Worm (Caenorhabditis elegans) whole organism, L4 larva: ENCODE results near the gene srx-134.

Experiments used
- D1046.2 ChIP-seq: fragments of 200-800 bp; sonication (Bioruptor generic); IDR thresholded peaks from 2 replicates; pipeline ENCODE4 v1.3.6; 2022; ENCODE audit warnings: missing genetic modification characterization, missing compliant biosample characterization
- F10B5.3 ChIP-seq: sonication (generic microtip); optimal IDR thresholded peaks from 2 replicates; lab custom pipeline; 2016; ENCODE audit warnings: mild to moderate bottlenecking, missing genetic modification characterization, missing compliant biosample characterization
- ZK337.2 ChIP-seq: fragments of 200-800 bp; sonication (Bioruptor generic); IDR thresholded peaks from 2 replicates; pipeline ENCODE4 v1.3.6; 2022; ENCODE audit warnings: missing genetic modification reagents, missing genetic modification characterization, missing compliant biosample characterization
- ZK546.5 ChIP-seq, 2 experiments: sonication (generic microtip); optimal IDR thresholded peaks; 2 replicates each; lab custom pipeline; 2017; ENCODE audit warnings: missing biosample characterization in 2 of 2, missing genetic modification characterization in 2 of 2
- arid-1 ChIP-seq: fragments of 200-800 bp; sonication (Bioruptor generic); conservative IDR thresholded peaks from 2 replicates; pipeline ENCODE4 v1.3.6; 2022; ENCODE audit warnings: missing genetic modification reagents, missing genetic modification characterization, missing compliant biosample characterization
- ceh-28 ChIP-seq: fragments of 150-350 bp; optimal IDR thresholded peaks from 2 replicates; lab custom pipeline; 2014; ENCODE audit warnings: missing biosample characterization, missing genetic modification reagents, missing genetic modification characterization
- ceh-32 ChIP-seq: sonication (generic microtip); optimal IDR thresholded peaks from 2 replicates; lab custom pipeline; 2016; ENCODE audit warnings: mild to moderate bottlenecking, missing genetic modification characterization, missing compliant biosample characterization; ENCODE audit not compliant: poor library complexity
- ceh-62 ChIP-seq: sonication (generic microtip); optimal IDR thresholded peaks from 2 replicates; lab custom pipeline; 2017; ENCODE audit warnings: missing biosample characterization, missing genetic modification characterization
- cey-2 ChIP-seq: sonication (generic microtip); optimal IDR thresholded peaks from 3 replicates; lab custom pipeline; 2017; ENCODE audit warnings: missing genetic modification characterization, mild to moderate bottlenecking, missing compliant biosample characterization, antibody characterized with exemption, borderline replicate concordance; ENCODE audit not compliant: insufficient read depth
- daf-19 ChIP-seq: fragments of 200-800 bp; sonication (Bioruptor generic); conservative IDR thresholded peaks from 2 replicates; pipeline ENCODE4 v1.3.6; 2022; ENCODE audit warnings: missing genetic modification characterization, missing compliant biosample characterization
- dmd-6 ChIP-seq: fragments of 200-800 bp; sonication (Bioruptor generic); IDR thresholded peaks from 2 replicates; pipeline ENCODE4 v1.3.6; 2022; ENCODE audit warnings: missing genetic modification reagents, missing genetic modification characterization, missing compliant biosample characterization
- dmd-8 ChIP-seq: fragments of 200-800 bp; sonication (Bioruptor generic); IDR thresholded peaks from 2 replicates; pipeline ENCODE4 v1.3.6; 2022; ENCODE audit warnings: missing genetic modification characterization, missing compliant biosample characterization
- dmd-9 ChIP-seq: fragments of 200-800 bp; sonication (Bioruptor generic); IDR thresholded peaks from 2 replicates; pipeline ENCODE4 v1.3.6; 2022; ENCODE audit warnings: missing genetic modification reagents, missing genetic modification characterization, missing compliant biosample characterization
- duxl-1 ChIP-seq: sonication (generic microtip); optimal IDR thresholded peaks from 2 replicates; lab custom pipeline; 2016; ENCODE audit warnings: mild to moderate bottlenecking, missing genetic modification characterization, moderate library complexity, missing compliant biosample characterization; ENCODE audit not compliant: poor library complexity
- dve-1 ChIP-seq: sonication (generic microtip); optimal IDR thresholded peaks from 2 replicates; lab custom pipeline; 2017; ENCODE audit warnings: antibody characterized with exemption, mild to moderate bottlenecking, missing genetic modification characterization, missing compliant biosample characterization; ENCODE audit not compliant: insufficient read depth
- egl-27 ChIP-seq: sonication (generic microtip); optimal IDR thresholded peaks from 3 replicates; lab custom pipeline; 2017; ENCODE audit warnings: missing biosample characterization, missing genetic modification reagents, missing genetic modification characterization
- fos-1 ChIP-seq: fragments of 150-350 bp; optimal IDR thresholded peaks from 2 replicates; lab custom pipeline; 2014; ENCODE audit warnings: missing biosample characterization, missing genetic modification characterization
- hif-1 ChIP-seq, 2 experiments: sonication (generic microtip); optimal IDR thresholded peaks; 2 replicates each; lab custom pipeline; 2016 to 2017; ENCODE audit warnings: missing compliant biosample characterization in 2 of 2, missing genetic modification characterization in 2 of 2, missing genetic modification reagents in 2 of 2, missing genotype in 2 of 2, mild to moderate bottlenecking in 1 of 2
- hlh-30 ChIP-seq: sonication (generic microtip); optimal IDR thresholded peaks from 2 replicates; lab custom pipeline; 2017; ENCODE audit warnings: antibody characterized with exemption, mild to moderate bottlenecking, missing genetic modification characterization, missing compliant biosample characterization; ENCODE audit not compliant: insufficient read depth
- lim-7 ChIP-seq: fragments of 200-800 bp; sonication (Bioruptor generic); IDR thresholded peaks from 2 replicates; pipeline ENCODE4 v1.3.6; 2022; ENCODE audit warnings: missing genetic modification characterization, missing compliant biosample characterization
- lsy-2 ChIP-seq, 2 experiments: fragments of 150-350 bp in 1 of 2; sonication (generic microtip) in 1 of 2; optimal IDR thresholded peaks; 2 replicates each; lab custom pipeline; 2014 to 2017; ENCODE audit warnings: missing biosample characterization in 2 of 2, missing genetic modification characterization in 2 of 2
- mep-1 ChIP-seq: fragments of 150-350 bp; sonication (generic microtip); optimal IDR thresholded peaks from 3 replicates; lab custom pipeline; 2014; ENCODE audit warnings: missing biosample characterization, missing genetic modification characterization
- mxl-2 ChIP-seq: fragments of 200-800 bp; sonication (Bioruptor generic); conservative IDR thresholded peaks from 2 replicates; pipeline ENCODE4 v1.3.6; 2022; ENCODE audit warnings: missing genetic modification reagents, missing genetic modification characterization, missing compliant biosample characterization
- mxl-3 ChIP-seq: fragments of 200-800 bp; sonication (Bioruptor generic); optimal IDR thresholded peaks from 2 replicates; lab custom pipeline; 2018; ENCODE audit warnings: mild to moderate bottlenecking, missing genetic modification characterization, missing compliant biosample characterization
- nhr-10 ChIP-seq: fragments of 150-350 bp; optimal IDR thresholded peaks from 2 replicates; lab custom pipeline; 2014; ENCODE audit warnings: missing biosample characterization, missing genetic modification characterization
- nhr-102 ChIP-seq: sonication (generic microtip); optimal IDR thresholded peaks from 2 replicates; lab custom pipeline; 2016; ENCODE audit warnings: mild to moderate bottlenecking, missing genetic modification characterization, moderate library complexity, missing compliant biosample characterization
- nhr-11 ChIP-seq: fragments of 150-350 bp; optimal IDR thresholded peaks from 2 replicates; lab custom pipeline; 2014; ENCODE audit warnings: missing biosample characterization, missing genetic modification characterization
- nhr-111 ChIP-seq: fragments of 200-800 bp; sonication (Bioruptor generic); optimal IDR thresholded peaks from 2 replicates; lab custom pipeline; 2018; ENCODE audit warnings: mild to moderate bottlenecking, missing genetic modification characterization, missing compliant biosample characterization
- nhr-237 ChIP-seq: sonication (generic microtip); optimal IDR thresholded peaks from 2 replicates; lab custom pipeline; 2017; ENCODE audit warnings: missing biosample characterization, missing genetic modification characterization
- nhr-28 ChIP-seq: fragments of 150-350 bp; optimal IDR thresholded peaks from 2 replicates; lab custom pipeline; 2014; ENCODE audit warnings: missing biosample characterization, missing genetic modification characterization
- nhr-77 ChIP-seq: fragments of 150-350 bp; optimal IDR thresholded peaks from 2 replicates; lab custom pipeline; 2014; ENCODE audit warnings: missing biosample characterization, missing genetic modification characterization
- pha-4 ChIP-seq, 2 experiments: fragments of 150-350 bp in 1 of 2; fragments of 200-800 bp in 1 of 2; sonication (Bioruptor generic) in 1 of 2; IDR thresholded peaks in 1 of 2; optimal IDR thresholded peaks in 1 of 2; 2 replicates each; pipeline versions ENCODE4 v1.3.6 to Lab custom; 2014 to 2022; ENCODE audit warnings: missing genetic modification characterization in 2 of 2, missing genetic modification reagents in 2 of 2, missing biosample characterization in 1 of 2, missing compliant biosample characterization in 1 of 2
- rbr-2 ChIP-seq: sonication (generic microtip); optimal IDR thresholded peaks from 2 replicates; lab custom pipeline; 2016; ENCODE audit warnings: missing genotype, missing genetic modification characterization, missing compliant biosample characterization
- tra-1 ChIP-seq: fragments of 200-800 bp; sonication (Bioruptor generic); IDR thresholded peaks from 2 replicates; pipeline ENCODE4 v1.3.6; 2022; ENCODE audit warnings: missing genetic modification reagents, missing genetic modification characterization, missing compliant biosample characterization
- unc-130 ChIP-seq: sonication (generic microtip); optimal IDR thresholded peaks from 2 replicates; lab custom pipeline; 2016; ENCODE audit warnings: missing genetic modification reagents, missing genetic modification characterization, missing compliant biosample characterization
- unc-39 ChIP-seq: sonication (generic microtip); optimal IDR thresholded peaks from 2 replicates; lab custom pipeline; 2017; ENCODE audit warnings: missing biosample characterization, missing genetic modification characterization
- unc-62 ChIP-seq, 3 experiments: fragments of 150-350 bp in 1 of 3; sonication (generic microtip); optimal IDR thresholded peaks in 2 of 3; peaks in 1 of 3; 1 replicate in 1 of 3; 2 replicates in 2 of 3; lab custom pipeline; 2014 to 2017; ENCODE audit warnings: missing biosample characterization in 3 of 3, missing genetic modification characterization in 3 of 3, missing genetic modification reagents in 3 of 3, missing genotype in 1 of 3
- zfp-2 ChIP-seq: sonication (generic microtip); optimal IDR thresholded peaks from 2 replicates; lab custom pipeline; 2016; ENCODE audit warnings: mild to moderate bottlenecking, missing genetic modification characterization, missing compliant biosample characterization
- zip-11 ChIP-seq: fragments of 200-800 bp; sonication (Bioruptor generic); IDR thresholded peaks from 2 replicates; pipeline ENCODE4 v1.3.6; 2022; ENCODE audit warnings: missing genetic modification characterization, missing compliant biosample characterization
- zip-2 ChIP-seq: fragments of 150-350 bp; optimal IDR thresholded peaks from 2 replicates; lab custom pipeline; 2014; ENCODE audit warnings: missing biosample characterization, missing genetic modification characterization
- ztf-7 ChIP-seq: fragments of 150-350 bp; optimal IDR thresholded peaks from 2 replicates; lab custom pipeline; 2014; ENCODE audit warnings: missing biosample characterization, missing genetic modification characterization

Gene srx-134

DNA sequence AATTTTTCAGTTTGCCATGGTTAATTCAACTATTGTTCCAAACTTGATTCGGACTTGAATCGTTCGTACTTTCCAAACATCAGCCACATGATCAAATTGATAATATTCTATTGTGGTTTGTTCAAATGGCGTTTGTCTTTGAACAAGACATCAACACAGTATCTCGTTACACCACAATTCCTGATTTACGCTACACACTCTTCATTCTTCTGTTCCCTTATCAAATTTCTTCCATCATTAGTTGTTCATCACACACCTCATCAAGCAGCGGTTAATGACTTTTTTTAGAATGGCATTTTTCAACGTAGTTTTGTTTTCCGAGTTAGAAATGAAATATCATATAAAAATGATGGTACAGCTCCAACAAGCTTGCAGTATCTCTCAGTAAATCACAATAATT is 21.9 kb upstream of the srx-134 start (continued):
- TF ChIP-seq daf-19 (GFP tag; lab: Robert Waterston, UW) (no peak), hif-1 (tag; optimal IDR thresholded peaks at IDR 0.05; lab: Kevin White, UChicago) (no peak), ZK337.2 (GFP tag; lab: Robert Waterston, UW) (no peak), ceh-28 (no peak), F10B5.3 (tag; lab: Kevin White, UChicago) (no peak), egl-27 (tag; lab: Kevin White, UChicago) (no peak), nhr-10 (peak; percentile 29), pha-4 (GFP tag; IDR thresholded peaks at IDR 0.05; lab: Robert Waterston, UW) (no peak), pha-4 (tag; optimal IDR thresholded peaks at IDR 0.05; lab: Kevin White, UChicago) (no peak), unc-39 (no peak), unc-130 (GFP tag; lab: Kevin White, UChicago) (no peak), lsy-2 (tag; optimal IDR thresholded peaks at IDR 0.05; lab: Kevin White, UChicago) (no peak), lim-7 (GFP tag; lab: Robert Waterston, UW) (no peak), zfp-2 (tag; lab: Kevin White, UChicago) (no peak), fos-1 (tag; lab: Kevin White, UChicago) (no peak), nhr-102 (tag; lab: Kevin White, UChicago) (no peak), nhr-28 (peak; percentile 95), arid-1 (GFP tag; lab: Robert Waterston, UW) (no peak), ceh-32 (tag; lab: Kevin White, UChicago) (no peak)

ce11 chrV:13876529-13876928 is 20.3 kb upstream of the srx-134 start, which contains the start of gene T22G5.1:
T22G5.1 (plus strand) TSS chrV:13876829.
- TF ChIP-seq mep-1 (tag; lab: Kevin White, UChicago), result no peak
- TF ChIP-seq lim-7 (GFP tag; lab: Robert Waterston, UW), result no peak
- TF ChIP-seq tra-1 (GFP tag; lab: Robert Waterston, UW), result no peak
- no peak for TF ChIP-seq duxl-1 (tag; lab: Kevin White, UChicago)
- TF ChIP-seq nhr-28, result no peak
- TF ChIP-seq nhr-77, result no peak
- TF ChIP-seq dmd-8 (GFP tag; lab: Robert Waterston, UW), result no peak
- TF ChIP-seq ceh-62, result no peak
- no peak for TF ChIP-seq mxl-2
- TF ChIP-seq ZK546.5 (tag; optimal IDR thresholded peaks at IDR 0.05; lab: Kevin White, UChicago), result no peak
- TF ChIP-seq cey-2 (tag; lab: Kevin White, UChicago), result no peak

- TF ChIP-seq unc-62 (GFP tag; optimal IDR thresholded peaks at IDR 0.05 in 1 of 2; lab: Kevin White, UChicago) (peak in 1 of 2 experiments; percentile 94), unc-62 (tag; optimal IDR thresholded peaks at IDR 0.05; lab: Kevin White, UChicago) (no peak), tra-1 (GFP tag; lab: Robert Waterston, UW) (no peak)
Measured at ce11 chrV:13873323-13873722, 17.0 kb upstream of the srx-134 start.

- TF ChIP-seq dmd-6 (GFP tag; lab: Robert Waterston, UW), result no peak
- no peak for TF ChIP-seq D1046.2 (GFP tag; lab: Robert Waterston, UW)
- no peak for TF ChIP-seq ZK337.2 (GFP tag; lab: Robert Waterston, UW)
- TF ChIP-seq nhr-111 (GFP tag; lab: Kevin White, UChicago), result no peak
- TF ChIP-seq ztf-7, result no peak
Measured at ce11 chrV:13872895-13873294, 16.6 kb upstream of the srx-134 start, which contains the start of gene cpt-5. cpt-5 (plus strand) TSS chrV:13873195.

ce11 chrV:13869551-13869950 is 13.3 kb upstream of the srx-134 start:
- TF ChIP-seq nhr-11 (tag; lab: Kevin White, UChicago) (peak; percentile 100), zip-2 (tag; lab: Kevin White, UChicago) (no peak), nhr-77 (no peak), zip-11 (GFP tag; lab: Robert Waterston, UW) (no peak), rbr-2 (tag; lab: Kevin White, UChicago) (no peak), mxl-3 (GFP tag; lab: Kevin White, UChicago) (no peak), nhr-237 (tag; lab: Kevin White, UChicago) (no peak), hlh-30 (tag; lab: Kevin White, UChicago) (no peak), nhr-28 (peak; percentile 89), dmd-9 (GFP tag; lab: Robert Waterston, UW) (no peak), dve-1 (tag; lab: Kevin White, UChicago) (no peak)
- TF ChIP-seq, all 104 proteins: peak for 2
